Fruit fly (Drosophila melanogaster): ENCODE measurements around the gene Rab3GAP1.

- TF ChIP-seq CTCF (optimal IDR thresholded peaks at IDR 0.05) (no peak), CG8478 (optimal IDR thresholded peaks at IDR 0.05) (no peak)
Measured at dm6 chr2L:1603847-1604246, 7.1 kb downstream of the Rab3GAP1 start.
